Worm (Caenorhabditis elegans) whole organism, mixed stage, embryonic: Measurements from ENCODE around the gene R12B2.7.

ENCODE experiments used
- M03D4.4 ChIP-seq: sonication (generic microtip); optimal IDR thresholded peaks from 2 replicates; lab custom pipeline; 2017; ENCODE audit warnings: mild to moderate bottlenecking, missing genetic modification characterization, missing compliant biosample characterization
- bed-3 ChIP-seq: fragments of 200-800 bp; sonication (Bioruptor generic); optimal IDR thresholded peaks from 3 replicates; lab custom pipeline; 2018; ENCODE audit warnings: mild to moderate bottlenecking, missing genetic modification characterization, moderate library complexity, missing compliant biosample characterization
- ceh-39 ChIP-seq: fragments of 150-350 bp; optimal IDR thresholded peaks from 2 replicates; lab custom pipeline; 2014; ENCODE audit warnings: missing biosample characterization, missing genetic modification characterization
- ceh-43 ChIP-seq: fragments of 200-800 bp; sonication (Bioruptor generic); optimal IDR thresholded peaks from 2 replicates; lab custom pipeline; 2018; ENCODE audit warnings: mild to moderate bottlenecking, missing genetic modification characterization, moderate library complexity, missing compliant biosample characterization
- ceh-83 ChIP-seq: fragments of 200-800 bp; sonication (Bioruptor generic); optimal IDR thresholded peaks from 2 replicates; lab custom pipeline; 2018; ENCODE audit warnings: mild to moderate bottlenecking, missing genetic modification characterization, missing compliant biosample characterization
- ces-1 ChIP-seq: fragments of 150-350 bp; optimal IDR thresholded peaks from 2 replicates; lab custom pipeline; 2014; ENCODE audit warnings: missing biosample characterization, missing genetic modification reagents, missing genetic modification characterization
- drap-1 ChIP-seq: fragments of 200-800 bp; sonication (Bioruptor generic); optimal IDR thresholded peaks from 3 replicates; lab custom pipeline; 2018; ENCODE audit warnings: mild to moderate bottlenecking, missing genetic modification characterization, missing compliant biosample characterization
- elt-1 ChIP-seq: sonication (generic microtip); optimal IDR thresholded peaks from 2 replicates; lab custom pipeline; 2017; ENCODE audit warnings: missing genetic modification characterization, mild to moderate bottlenecking, missing compliant biosample characterization, antibody characterized with exemption, moderate library complexity, borderline replicate concordance; ENCODE audit not compliant: insufficient read depth
- elt-3 ChIP-seq: fragments of 150-350 bp; optimal IDR thresholded peaks from 2 replicates; lab custom pipeline; 2014; ENCODE audit warnings: missing biosample characterization, missing genetic modification characterization
- flh-1 ChIP-seq: fragments of 200-800 bp; sonication (Bioruptor generic); optimal IDR thresholded peaks from 2 replicates; lab custom pipeline; 2018; ENCODE audit warnings: mild to moderate bottlenecking, missing genetic modification characterization, moderate library complexity, missing compliant biosample characterization
- ham-2 ChIP-seq: fragments of 200-800 bp; sonication (Bioruptor generic); optimal IDR thresholded peaks from 2 replicates; lab custom pipeline; 2018; ENCODE audit warnings: mild to moderate bottlenecking, missing genetic modification characterization, missing compliant biosample characterization
- hlh-1 ChIP-seq: fragments of 150-350 bp; optimal IDR thresholded peaks from 2 replicates; lab custom pipeline; 2014; ENCODE audit warnings: missing biosample characterization, missing genetic modification reagents, missing genetic modification characterization
- lin-13 ChIP-seq: fragments of 150-350 bp; optimal IDR thresholded peaks from 2 replicates; lab custom pipeline; 2014; ENCODE audit warnings: missing biosample characterization, missing genetic modification characterization
- lin-32 ChIP-seq: fragments of 200-800 bp; sonication (Bioruptor generic); optimal IDR thresholded peaks from 2 replicates; lab custom pipeline; 2018; ENCODE audit warnings: mild to moderate bottlenecking, missing genetic modification characterization, missing compliant biosample characterization
- mab-5 ChIP-seq: fragments of 150-350 bp; optimal IDR thresholded peaks from 2 replicates; lab custom pipeline; 2014; ENCODE audit warnings: missing biosample characterization, missing genetic modification characterization
- mep-1 ChIP-seq: fragments of 150-350 bp; optimal IDR thresholded peaks from 2 replicates; lab custom pipeline; 2017; ENCODE audit warnings: missing biosample characterization, missing genetic modification reagents, missing genetic modification characterization, inconsistent platforms
- mls-2 ChIP-seq: sonication (generic microtip); optimal IDR thresholded peaks from 2 replicates; lab custom pipeline; 2016; ENCODE audit warnings: mild to moderate bottlenecking, missing genetic modification characterization, moderate library complexity, missing compliant biosample characterization
- nhr-12 ChIP-seq: fragments of 150-350 bp; optimal IDR thresholded peaks from 2 replicates; lab custom pipeline; 2014; ENCODE audit warnings: missing biosample characterization, missing genetic modification characterization
- nhr-2 ChIP-seq: fragments of 150-350 bp; optimal IDR thresholded peaks from 2 replicates; lab custom pipeline; 2014; ENCODE audit warnings: missing biosample characterization, missing genetic modification characterization
- nhr-237 ChIP-seq: fragments of 150-350 bp; optimal IDR thresholded peaks from 2 replicates; lab custom pipeline; 2014; ENCODE audit warnings: missing biosample characterization, missing genetic modification characterization
- nhr-28 ChIP-seq: fragments of 150-350 bp; optimal IDR thresholded peaks from 2 replicates; lab custom pipeline; 2014; ENCODE audit warnings: missing biosample characterization, missing genetic modification characterization
- sem-2 ChIP-seq: fragments of 200-800 bp; sonication (Bioruptor generic); optimal IDR thresholded peaks from 2 replicates; lab custom pipeline; 2018; ENCODE audit warnings: mild to moderate bottlenecking, missing genetic modification characterization, missing compliant biosample characterization
- tbx-8 ChIP-seq: fragments of 200-800 bp; sonication (Bioruptor generic); optimal IDR thresholded peaks from 2 replicates; lab custom pipeline; 2018; ENCODE audit warnings: mild to moderate bottlenecking, missing genetic modification characterization, moderate library complexity, missing compliant biosample characterization
- unc-120 ChIP-seq: sonication (generic microtip); optimal IDR thresholded peaks from 2 replicates; lab custom pipeline; 2017; ENCODE audit warnings: missing genetic modification characterization, missing compliant biosample characterization; ENCODE audit not compliant: poor library complexity, severe bottlenecking
- unc-62 ChIP-seq: fragments of 150-350 bp; optimal IDR thresholded peaks from 2 replicates; lab custom pipeline; 2014; ENCODE audit warnings: missing biosample characterization, missing genetic modification reagents, missing genetic modification characterization
- ztf-11 ChIP-seq: fragments of 150-350 bp; optimal IDR thresholded peaks from 2 replicates; lab custom pipeline; 2014; ENCODE audit warnings: missing biosample characterization, missing genetic modification characterization

Gene R12B2.7

ce11 chrIII:5838159-5839046, 23.6 kb downstream of the R12B2.7 start:
- peak; percentile 15 for TF ChIP-seq elt-3
- peak; percentile 95 for TF ChIP-seq elt-1 (tag; lab: Kevin White, UChicago)
- no peak for TF ChIP-seq mab-5 (tag; lab: Kevin White, UChicago)
- no peak for TF ChIP-seq flh-1 (GFP tag; lab: Kevin White, UChicago)
- TF ChIP-seq unc-62 (GFP tag; lab: Kevin White, UChicago) = no peak
- peak; percentile 48 for TF ChIP-seq ham-2 (GFP tag; lab: Kevin White, UChicago)
- TF ChIP-seq sem-2 (GFP tag; lab: Kevin White, UChicago) = no peak
- peak; percentile 26 for TF ChIP-seq mep-1 (tag; lab: Kevin White, UChicago)
- no peak for TF ChIP-seq ztf-11 (tag; lab: Kevin White, UChicago)
- no peak for TF ChIP-seq nhr-2 (tag; lab: Kevin White, UChicago)
- TF ChIP-seq ceh-39 (tag; lab: Kevin White, UChicago) = no peak
- no peak for TF ChIP-seq nhr-12
- TF ChIP-seq ceh-43 (GFP tag; lab: Kevin White, UChicago) = no peak
- TF ChIP-seq lin-32 (GFP tag; lab: Kevin White, UChicago) = no peak

- TF ChIP-seq M03D4.4 (tag; lab: Kevin White, UChicago) = no peak
- peak; percentile 32 for TF ChIP-seq elt-3
Observed at ce11 chrIII:5839147-5839546, 24.3 kb downstream of the R12B2.7 start.

- TF ChIP-seq nhr-2 (tag; lab: Kevin White, UChicago) (no peak), bed-3 (GFP tag; lab: Kevin White, UChicago) (no peak), ceh-39 (tag; lab: Kevin White, UChicago) (no peak), nhr-28 (tag; lab: Kevin White, UChicago) (no peak), ham-2 (GFP tag; lab: Kevin White, UChicago) (no peak), drap-1 (GFP tag; lab: Kevin White, UChicago) (no peak)
Observed at ce11 chrIII:5839598-5839997, 24.8 kb downstream of the R12B2.7 start.

- no peak for TF ChIP-seq drap-1 (GFP tag; lab: Kevin White, UChicago)
- peak; percentile 27 for TF ChIP-seq ces-1 (GFP tag; lab: Kevin White, UChicago)
Observed at ce11 chrIII:5840277-5840676, 25.4 kb downstream of the R12B2.7 start.

- TF ChIP-seq drap-1 (GFP tag; lab: Kevin White, UChicago) (no peak), elt-1 (tag; lab: Kevin White, UChicago) (no peak), unc-62 (GFP tag; lab: Kevin White, UChicago) (no peak), hlh-1 (no peak), tbx-8 (GFP tag; lab: Kevin White, UChicago) (no peak), nhr-237 (no peak), ceh-43 (GFP tag; lab: Kevin White, UChicago) (no peak), nhr-2 (tag; lab: Kevin White, UChicago) (no peak), unc-120 (no peak)
- TF ChIP-seq, all 35 proteins: peak for 0
Observed at ce11 chrIII:5840815-5841573, 26.1 kb downstream of the R12B2.7 start.

- TF ChIP-seq ceh-83 (GFP tag; lab: Kevin White, UChicago) = no peak
- TF ChIP-seq mab-5 (tag; lab: Kevin White, UChicago) = no peak
- no peak for TF ChIP-seq tbx-8 (GFP tag; lab: Kevin White, UChicago)
- TF ChIP-seq unc-62 (GFP tag; lab: Kevin White, UChicago) = no peak
- no peak for TF ChIP-seq lin-32 (GFP tag; lab: Kevin White, UChicago)
- TF ChIP-seq mls-2 (tag; lab: Kevin White, UChicago) = no peak
- no peak for TF ChIP-seq lin-13 (tag; lab: Kevin White, UChicago)
- no peak for TF ChIP-seq drap-1 (GFP tag; lab: Kevin White, UChicago)
Observed at ce11 chrIII:5841676-5842075, 26.8 kb downstream of the R12B2.7 start.
